Fruit fly (Drosophila melanogaster) whole organism, embryonic: ENCODE results near the gene CG11980.

ENCODE experiments used
- Bdp1 ChIP-seq: fragments of 200-800 bp; sonication (Bioruptor generic); optimal IDR thresholded peaks from 3 replicates; lab custom pipeline; 2016; ENCODE audit warnings: missing biosample characterization, missing genetic modification characterization
- Blimp-1 ChIP-seq: fragments of 200-800 bp; sonication (Bioruptor generic); optimal IDR thresholded peaks from 3 replicates; lab custom pipeline; 2018; ENCODE audit warnings: missing biosample characterization, missing genetic modification characterization, mild to moderate bottlenecking, moderate library complexity, missing genetic modification reagents
- CG12942 ChIP-seq: fragments of 200-800 bp; sonication (Bioruptor generic); optimal IDR thresholded peaks from 3 replicates; lab custom pipeline; 2016; ENCODE audit warnings: missing biosample characterization, missing genetic modification characterization
- CG13123 ChIP-seq: fragments of 200-800 bp; sonication (Bioruptor generic); optimal IDR thresholded peaks from 2 replicates; lab custom pipeline; 2016; ENCODE audit warnings: missing biosample characterization, missing genetic modification characterization
- CG13287 ChIP-seq: fragments of 200-800 bp; sonication (Bioruptor generic); IDR thresholded peaks from 2 replicates; pipeline ENCODE4 v1.3.6; 2022; ENCODE audit warnings: missing biosample characterization, missing genetic modification characterization; ENCODE audit not compliant: partially characterized antibody
- CG15479 ChIP-seq: fragments of 200-800 bp; sonication (Bioruptor generic); optimal IDR thresholded peaks from 3 replicates; lab custom pipeline; 2019; ENCODE audit warnings: missing biosample characterization, mild to moderate bottlenecking, missing genetic modification characterization, moderate library complexity
- CG17186 ChIP-seq: fragments of 200-800 bp; sonication (Bioruptor generic); optimal IDR thresholded peaks from 3 replicates; lab custom pipeline; 2017; ENCODE audit warnings: missing biosample characterization, missing genetic modification reagents, missing genetic modification characterization
- CG17568 ChIP-seq: fragments of 200-800 bp; sonication (Bioruptor generic); optimal IDR thresholded peaks from 2 replicates; lab custom pipeline; 2018; ENCODE audit warnings: missing biosample characterization, mild to moderate bottlenecking, missing genetic modification characterization, moderate library complexity
- CG3281 ChIP-seq: fragments of 200-800 bp; sonication (Bioruptor generic); optimal IDR thresholded peaks from 3 replicates; lab custom pipeline; 2017; ENCODE audit warnings: missing biosample characterization, mild to moderate bottlenecking, missing genetic modification characterization
- CG3838 ChIP-seq: fragments of 200-800 bp; sonication (Bioruptor generic); optimal IDR thresholded peaks from 3 replicates; lab custom pipeline; 2016; ENCODE audit warnings: missing biosample characterization, missing genetic modification characterization
- CG3847 ChIP-seq: fragments of 200-800 bp; sonication (Bioruptor generic); IDR thresholded peaks from 2 replicates; pipeline ENCODE4 v1.3.6; 2022; ENCODE audit warnings: missing biosample characterization, missing genetic modification characterization
- CG42726 ChIP-seq: fragments of 200-800 bp; sonication (Bioruptor generic); IDR thresholded peaks from 2 replicates; pipeline ENCODE4 v1.3.6; 2022; ENCODE audit warnings: missing biosample characterization, missing genetic modification characterization; ENCODE audit not compliant: partially characterized antibody
- CG5953 ChIP-seq: fragments of 200-800 bp; sonication (Bioruptor generic); IDR thresholded peaks from 2 replicates; pipeline ENCODE4 v1.3.6; 2022; ENCODE audit warnings: missing biosample characterization, missing genetic modification characterization
- CG6254 ChIP-seq: fragments of 200-800 bp; sonication (Bioruptor generic); optimal IDR thresholded peaks from 3 replicates; lab custom pipeline; 2017; ENCODE audit warnings: mild to moderate bottlenecking, missing biosample characterization, missing genetic modification reagents, missing genetic modification characterization
- CG6683 ChIP-seq: fragments of 200-800 bp; sonication (Bioruptor generic); optimal IDR thresholded peaks from 2 replicates; lab custom pipeline; 2017; ENCODE audit warnings: missing biosample characterization, mild to moderate bottlenecking, missing genetic modification characterization, missing genetic modification reagents
- CG7357 ChIP-seq: fragments of 200-800 bp; sonication (Bioruptor generic); IDR thresholded peaks from 3 replicates; pipeline ENCODE4 v1.3.6; 2022; ENCODE audit warnings: missing biosample characterization, missing genetic modification characterization
- CG7928 ChIP-seq: fragments of 200-800 bp; sonication (Bioruptor generic); optimal IDR thresholded peaks from 2 replicates; lab custom pipeline; 2017; ENCODE audit warnings: missing biosample characterization, mild to moderate bottlenecking, missing genetic modification characterization
- CG8478 ChIP-seq: fragments of >200 bp; optimal IDR thresholded peaks from 2 replicates; lab custom pipeline; 2018
- CHES-1-like ChIP-seq: fragments of 200-800 bp; sonication (Bioruptor generic); optimal IDR thresholded peaks from 2 replicates; lab custom pipeline; 2016; ENCODE audit warnings: missing biosample characterization, missing genetic modification characterization
- Dad ChIP-seq: fragments of 200-800 bp; sonication (Bioruptor generic); optimal IDR thresholded peaks from 3 replicates; lab custom pipeline; 2016; ENCODE audit warnings: missing biosample characterization, missing genetic modification characterization
- Eip74EF ChIP-seq, 2 experiments: fragments of 200-800 bp in 1 of 2; fragments of >200 bp in 1 of 2; sonication (Bioruptor generic) in 1 of 2; optimal IDR thresholded peaks; 2 replicates each; lab custom pipeline; 2017 to 2019; ENCODE audit warnings: missing biosample characterization in 2 of 2, missing genetic modification characterization in 2 of 2, mild to moderate bottlenecking in 1 of 2, moderate library complexity in 1 of 2
- GATAe ChIP-seq: fragments of 200-800 bp; sonication (Bioruptor generic); conservative IDR thresholded peaks from 2 replicates; pipeline ENCODE4 v1.3.6; 2022; ENCODE audit warnings: missing biosample characterization, missing genetic modification characterization
- HHEX ChIP-seq: fragments of 200-800 bp; sonication (Bioruptor generic); optimal IDR thresholded peaks from 3 replicates; lab custom pipeline; 2017; ENCODE audit warnings: missing biosample characterization, mild to moderate bottlenecking, missing genetic modification characterization, missing genetic modification reagents
- HmgD ChIP-seq: fragments of 200-800 bp; sonication (Bioruptor generic); optimal IDR thresholded peaks from 3 replicates; lab custom pipeline; 2016; ENCODE audit warnings: missing biosample characterization, missing genetic modification characterization
- Myb ChIP-seq: fragments of 200-800 bp; sonication (Bioruptor generic); optimal IDR thresholded peaks from 2 replicates; lab custom pipeline; 2016; ENCODE audit warnings: missing biosample characterization, missing genetic modification characterization
- Nf-YA ChIP-seq: fragments of 200-800 bp; sonication (Bioruptor generic); IDR thresholded peaks from 2 replicates; pipeline ENCODE4 v1.3.6; 2022; ENCODE audit warnings: missing biosample characterization, missing genetic modification characterization
- Nf-YB ChIP-seq: fragments of 200-800 bp; sonication (Bioruptor generic); optimal IDR thresholded peaks from 3 replicates; lab custom pipeline; 2019; ENCODE audit warnings: missing biosample characterization, mild to moderate bottlenecking, missing genetic modification characterization, moderate library complexity
- Opbp ChIP-seq: fragments of 200-800 bp; sonication (Bioruptor generic); IDR thresholded peaks from 3 replicates; pipeline ENCODE4 v1.3.6; 2022; ENCODE audit warnings: missing biosample characterization, missing genetic modification characterization; ENCODE audit not compliant: partially characterized antibody
- Ravus ChIP-seq: fragments of 200-800 bp; sonication (Bioruptor generic); IDR thresholded peaks from 2 replicates; pipeline ENCODE4 v1.3.6; 2022; ENCODE audit warnings: missing biosample characterization, missing genetic modification characterization
- Taf1 ChIP-seq: fragments of 200-800 bp; sonication (Bioruptor generic); IDR thresholded peaks from 2 replicates; pipeline ENCODE4 v1.3.6; 2022; ENCODE audit warnings: missing biosample characterization, missing genetic modification characterization
- az2 ChIP-seq: fragments of 200-800 bp; sonication (Bioruptor generic); optimal IDR thresholded peaks from 3 replicates; lab custom pipeline; 2016; ENCODE audit warnings: missing biosample characterization, missing genetic modification characterization
- bbx ChIP-seq: fragments of 200-800 bp; sonication (Bioruptor generic); IDR thresholded peaks from 2 replicates; pipeline ENCODE4 v1.3.6; 2022; ENCODE audit warnings: missing biosample characterization, missing genetic modification characterization; ENCODE audit not compliant: partially characterized antibody
- caup ChIP-seq: fragments of 200-800 bp; sonication (Bioruptor generic); optimal IDR thresholded peaks from 3 replicates; lab custom pipeline; 2017; ENCODE audit warnings: missing biosample characterization, mild to moderate bottlenecking, missing genetic modification characterization, moderate library complexity; ENCODE audit not compliant: severe bottlenecking
- cg ChIP-seq: fragments of 200-800 bp; sonication (Bioruptor generic); optimal IDR thresholded peaks from 3 replicates; lab custom pipeline; 2019; ENCODE audit warnings: missing biosample characterization, mild to moderate bottlenecking, missing genetic modification characterization, moderate library complexity
- croc ChIP-seq: fragments of 200-800 bp; sonication (Bioruptor generic); conservative IDR thresholded peaks from 3 replicates; pipeline ENCODE4 v1.3.6; 2022; ENCODE audit warnings: missing biosample characterization, missing genetic modification characterization
- crol ChIP-seq: fragments of 200-800 bp; sonication (Bioruptor generic); IDR thresholded peaks from 2 replicates; pipeline ENCODE4 v1.3.6; 2022; ENCODE audit warnings: missing biosample characterization, missing genetic modification characterization
- dati ChIP-seq: fragments of 200-800 bp; sonication (Bioruptor generic); IDR thresholded peaks from 2 replicates; pipeline ENCODE4 v1.3.6; 2022; ENCODE audit warnings: missing biosample characterization, missing genetic modification characterization
- dimm ChIP-seq: fragments of 200-800 bp; sonication (Bioruptor generic); IDR thresholded peaks from 2 replicates; pipeline ENCODE4 v1.3.6; 2022; ENCODE audit warnings: missing biosample characterization, missing genetic modification characterization
- dmrt99B ChIP-seq: fragments of 200-800 bp; sonication (Bioruptor generic); optimal IDR thresholded peaks from 2 replicates; lab custom pipeline; 2018; ENCODE audit warnings: missing biosample characterization, mild to moderate bottlenecking, missing genetic modification characterization, moderate library complexity
- esg ChIP-seq: fragments of 200-800 bp; sonication (Bioruptor generic); conservative IDR thresholded peaks from 2 replicates; pipeline ENCODE4 v1.3.6; 2022; ENCODE audit warnings: missing biosample characterization, missing genetic modification characterization
- her ChIP-seq: fragments of 200-800 bp; sonication (Bioruptor generic); optimal IDR thresholded peaks from 2 replicates; lab custom pipeline; 2016; ENCODE audit warnings: missing biosample characterization, missing genetic modification characterization
- maf-S ChIP-seq: fragments of 200-800 bp; sonication (Bioruptor generic); optimal IDR thresholded peaks from 2 replicates; lab custom pipeline; 2016; ENCODE audit warnings: missing biosample characterization, missing genetic modification characterization
- nerfin-2 ChIP-seq: fragments of 200-800 bp; sonication (Bioruptor generic); IDR thresholded peaks from 2 replicates; pipeline ENCODE4 v1.3.6; 2022; ENCODE audit warnings: missing biosample characterization, missing genetic modification characterization; ENCODE audit not compliant: partially characterized antibody
- repo ChIP-seq: fragments of 200-800 bp; sonication (Bioruptor generic); optimal IDR thresholded peaks from 2 replicates; lab custom pipeline; 2016; ENCODE audit warnings: missing biosample characterization, missing genetic modification characterization
- rib ChIP-seq: fragments of 200-800 bp; sonication (Bioruptor generic); IDR thresholded peaks from 2 replicates; pipeline ENCODE4 v1.3.6; 2022; ENCODE audit warnings: missing biosample characterization, missing genetic modification characterization
- schlank ChIP-seq: fragments of 200-800 bp; sonication (Bioruptor generic); optimal IDR thresholded peaks from 2 replicates; lab custom pipeline; 2018; ENCODE audit warnings: missing biosample characterization, mild to moderate bottlenecking, missing genetic modification characterization
- sima ChIP-seq: fragments of 200-800 bp; sonication (Bioruptor generic); optimal IDR thresholded peaks from 2 replicates; lab custom pipeline; 2016; ENCODE audit warnings: missing biosample characterization, missing genetic modification characterization
- sna ChIP-seq: fragments of 200-800 bp; sonication (Bioruptor generic); IDR thresholded peaks from 2 replicates; pipeline ENCODE4 v1.3.6; 2022; ENCODE audit warnings: missing biosample characterization, missing genetic modification characterization; ENCODE audit not compliant: partially characterized antibody
- so ChIP-seq: fragments of 200-800 bp; sonication (Bioruptor generic); IDR thresholded peaks from 3 replicates; pipeline ENCODE4 v1.3.6; 2022; ENCODE audit warnings: missing biosample characterization, missing genetic modification characterization
- trh ChIP-seq: fragments of 200-800 bp; sonication (Bioruptor generic); optimal IDR thresholded peaks from 2 replicates; lab custom pipeline; 2016; ENCODE audit warnings: missing biosample characterization, missing genetic modification characterization
- zfh2 ChIP-seq: fragments of 200-800 bp; sonication (Bioruptor generic); optimal IDR thresholded peaks from 2 replicates; lab custom pipeline; 2016; ENCODE audit warnings: missing biosample characterization, missing genetic modification characterization

Gene CG11980

dm6 chr3R:9053021-9053420 lies 49.2 kb downstream of the CG11980 start (continued):
- TF ChIP-seq CHES-1-like (GFP tag; lab: Kevin White, UChicago) (peak; percentile 64), caup (peak; percentile 82), sima (no peak), CG15479 (no peak), sna (no peak), GATAe (no peak), repo (GFP tag; lab: Kevin White, UChicago) (peak; percentile 54), CG6254 (GFP tag; lab: Kevin White, UChicago) (peak; percentile 17), rib (no peak), zfh2 (GFP tag; lab: Kevin White, UChicago) (peak; percentile 66), trh (GFP tag; lab: Kevin White, UChicago) (no peak), CG6683 (GFP tag; lab: Kevin White, UChicago) (peak; percentile 35), CG17568 (no peak), Ravus (GFP tag; lab: Robert Waterston, UW) (no peak), crol (GFP tag; lab: Robert Waterston, UW) (no peak), bbx (GFP tag; lab: Robert Waterston, UW) (no peak), dimm (GFP tag; lab: Robert Waterston, UW) (no peak), CG3281 (GFP tag; lab: Kevin White, UChicago) (peak; percentile 37), Bdp1 (GFP tag; lab: Kevin White, UChicago) (peak; percentile 3), croc (no peak), esg (GFP tag; lab: Robert Waterston, UW) (no peak), Blimp-1 (GFP tag; lab: Kevin White, UChicago) (peak; percentile 76), Taf1 (GFP tag; lab: Robert Waterston, UW) (no peak), CG7357 (no peak), HHEX (GFP tag; lab: Kevin White, UChicago) (peak; percentile 51), CG42726 (GFP tag; lab: Robert Waterston, UW) (no peak), CG5953 (no peak), Nf-YB (GFP tag; lab: Kevin White, UChicago) (peak; percentile 91), CG13123 (GFP tag; lab: Kevin White, UChicago) (no peak), CG17186 (GFP tag; lab: Kevin White, UChicago) (no peak), Myb (GFP tag; lab: Kevin White, UChicago) (peak; percentile 32), so (no peak), CG12942 (GFP tag; lab: Kevin White, UChicago) (peak; percentile 21), az2 (GFP tag; lab: Kevin White, UChicago) (peak; percentile 10), CG7928 (GFP tag; lab: Kevin White, UChicago) (no peak), Nf-YA (GFP tag; lab: Robert Waterston, UW) (no peak), CG3838 (GFP tag; lab: Kevin White, UChicago) (no peak), dmrt99B (tag; lab: Kevin White, UChicago) (peak; percentile 33), nerfin-2 (GFP tag; lab: Robert Waterston, UW) (no peak), Opbp (GFP tag; lab: Robert Waterston, UW) (no peak), CG13287 (GFP tag; lab: Robert Waterston, UW) (no peak), dati (GFP tag; lab: Robert Waterston, UW) (no peak), Dad (GFP tag; lab: Kevin White, UChicago) (peak; percentile 28), Eip74EF (GFP tag; optimal IDR thresholded peaks at IDR 0.05; lab: Kevin White, UChicago) (peak in 1 of 2 experiments; percentile 54), maf-S (GFP tag; lab: Kevin White, UChicago) (peak; percentile 73), schlank (tag; lab: Kevin White, UChicago) (no peak), CG3847 (GFP tag; lab: Robert Waterston, UW) (no peak), her (GFP tag; lab: Kevin White, UChicago) (peak; percentile 85), HmgD (peak; percentile 80), CG8478 (lab: Kevin White, UChicago) (no peak), cg (GFP tag; lab: Kevin White, UChicago) (peak; percentile 81)
